Worm (Caenorhabditis elegans) whole organism, young adult: ENCODE measurements around the gene Y45G5AM.3.

ENCODE experiments used
- C17E4.6 ChIP-seq: fragments of 200-800 bp; sonication (Bioruptor generic); IDR thresholded peaks from 2 replicates; pipeline ENCODE4 v1.3.6; 2022; ENCODE audit warnings: missing genetic modification reagents, missing genetic modification characterization, missing compliant biosample characterization
- F23B12.7 ChIP-seq: sonication (generic microtip); optimal IDR thresholded peaks from 2 replicates; lab custom pipeline; 2017; ENCODE audit warnings: missing genetic modification characterization, mild to moderate bottlenecking, missing compliant biosample characterization, antibody characterized with exemption, moderate library complexity; ENCODE audit not compliant: insufficient read depth
- F55B11.4 ChIP-seq: sonication (generic microtip); optimal IDR thresholded peaks from 2 replicates; lab custom pipeline; 2016; ENCODE audit warnings: missing compliant biosample characterization, missing genetic modification characterization, borderline replicate concordance; ENCODE audit not compliant: insufficient read depth
- F57A8.1 ChIP-seq: fragments of 200-800 bp; sonication (Bioruptor generic); optimal IDR thresholded peaks from 2 replicates; lab custom pipeline; 2018; ENCODE audit warnings: mild to moderate bottlenecking, missing genetic modification characterization, moderate library complexity, missing compliant biosample characterization
- K11D2.4 ChIP-seq: fragments of 200-800 bp; sonication (Bioruptor generic); IDR thresholded peaks from 2 replicates; pipeline ENCODE4 v1.3.6; 2022; ENCODE audit warnings: missing genetic modification reagents, missing genetic modification characterization, missing compliant biosample characterization
- K12H6.12 ChIP-seq: fragments of 200-800 bp; sonication (Bioruptor generic); optimal IDR thresholded peaks from 2 replicates; lab custom pipeline; 2018; ENCODE audit warnings: mild to moderate bottlenecking, missing genetic modification characterization, missing compliant biosample characterization
- Y95B8A.8 ChIP-seq: fragments of 200-800 bp; sonication (Bioruptor generic); IDR thresholded peaks from 2 replicates; pipeline ENCODE4 v1.3.6; 2022; ENCODE audit warnings: missing genetic modification reagents, missing genetic modification characterization, missing compliant biosample characterization
- ama-1 ChIP-seq, 3 experiments: fragments of 150-350 bp in 1 of 3; sonication (generic microtip) in 2 of 3; optimal IDR thresholded peaks; 2 replicates each; lab custom pipeline; 2014 to 2018; ENCODE audit warnings: missing biosample characterization in 2 of 3, missing genetic modification characterization in 2 of 3, missing genetic modification reagents in 2 of 3
- aptf-2 ChIP-seq: fragments of 200-800 bp; sonication (Bioruptor generic); conservative IDR thresholded peaks from 2 replicates; pipeline ENCODE4 v1.3.6; 2022; ENCODE audit warnings: missing genetic modification reagents, missing genetic modification characterization, missing compliant biosample characterization
- atf-7 ChIP-seq: sonication (generic microtip); optimal IDR thresholded peaks from 2 replicates; lab custom pipeline; 2017; ENCODE audit warnings: mild to moderate bottlenecking, missing genetic modification characterization, missing compliant biosample characterization
- attf-3 ChIP-seq: fragments of 200-800 bp; sonication (Bioruptor generic); conservative IDR thresholded peaks from 2 replicates; pipeline ENCODE4 v1.3.6; 2022; ENCODE audit warnings: missing genetic modification reagents, missing genetic modification characterization, missing compliant biosample characterization
- bed-2 ChIP-seq: fragments of 200-800 bp; sonication (Bioruptor generic); IDR thresholded peaks from 2 replicates; pipeline ENCODE4 v1.3.6; 2022; ENCODE audit warnings: missing genetic modification reagents, missing genetic modification characterization, missing compliant biosample characterization
- ccch-3 ChIP-seq: fragments of 200-800 bp; sonication (Bioruptor generic); optimal IDR thresholded peaks from 2 replicates; lab custom pipeline; 2018; ENCODE audit warnings: mild to moderate bottlenecking, missing genetic modification characterization, missing compliant biosample characterization
- ceh-58 ChIP-seq: fragments of 200-800 bp; sonication (Bioruptor generic); IDR thresholded peaks from 2 replicates; pipeline ENCODE4 v1.3.6; 2022; ENCODE audit warnings: missing genetic modification characterization, missing compliant biosample characterization
- ceh-79 ChIP-seq: sonication (generic microtip); optimal IDR thresholded peaks from 2 replicates; lab custom pipeline; 2017; ENCODE audit warnings: mild to moderate bottlenecking, missing genetic modification characterization, missing compliant biosample characterization
- chd-7 ChIP-seq: sonication (generic microtip); optimal IDR thresholded peaks from 2 replicates; lab custom pipeline; 2016; ENCODE audit warnings: mild to moderate bottlenecking, missing genetic modification characterization, moderate library complexity, missing compliant biosample characterization
- dox-1 ChIP-seq: fragments of 200-800 bp; sonication (Bioruptor generic); IDR thresholded peaks from 2 replicates; pipeline ENCODE4 v1.3.6; 2022; ENCODE audit warnings: missing genetic modification reagents, missing genetic modification characterization, missing compliant biosample characterization
- egrh-3 ChIP-seq: fragments of 200-800 bp; sonication (Bioruptor generic); IDR thresholded peaks from 2 replicates; pipeline ENCODE4 v1.3.6; 2022; ENCODE audit warnings: missing genetic modification reagents, missing genetic modification characterization, missing compliant biosample characterization
- hlh-26 ChIP-seq: fragments of 200-800 bp; sonication (Bioruptor generic); conservative IDR thresholded peaks from 2 replicates; pipeline ENCODE4 v1.3.6; 2022; ENCODE audit warnings: missing genetic modification reagents, missing genetic modification characterization, missing compliant biosample characterization
- let-526 ChIP-seq: fragments of 200-800 bp; sonication (Bioruptor generic); IDR thresholded peaks from 2 replicates; pipeline ENCODE4 v1.3.6; 2022; ENCODE audit warnings: missing genetic modification reagents, missing genetic modification characterization, missing compliant biosample characterization
- lin-26 ChIP-seq: fragments of 200-800 bp; sonication (Bioruptor generic); IDR thresholded peaks from 2 replicates; pipeline ENCODE4 v1.3.6; 2022; ENCODE audit warnings: missing genetic modification reagents, missing genetic modification characterization, missing compliant biosample characterization
- lin-35 ChIP-seq, 3 experiments: fragments of 150-350 bp in 2 of 3; sonication (generic microtip) in 1 of 3; optimal IDR thresholded peaks; 2 replicates each; lab custom pipeline; 2014 to 2018; ENCODE audit warnings: missing biosample characterization in 3 of 3, missing genetic modification characterization in 3 of 3, missing genetic modification reagents in 3 of 3
- lin-40 ChIP-seq: sonication (generic microtip); optimal IDR thresholded peaks from 2 replicates; lab custom pipeline; 2016; ENCODE audit warnings: missing genetic modification characterization, mild to moderate bottlenecking, missing compliant biosample characterization, missing genotype, missing genetic modification reagents
- lir-1 ChIP-seq: fragments of 200-800 bp; sonication (Bioruptor generic); conservative IDR thresholded peaks from 2 replicates; pipeline ENCODE4 v1.3.6; 2022; ENCODE audit warnings: missing genetic modification reagents, missing genetic modification characterization, missing compliant biosample characterization
- lsl-1 ChIP-seq: fragments of 200-800 bp; sonication (Bioruptor generic); optimal IDR thresholded peaks from 2 replicates; lab custom pipeline; 2018; ENCODE audit warnings: mild to moderate bottlenecking, missing genetic modification characterization, moderate library complexity, missing compliant biosample characterization
- lsy-27 ChIP-seq: sonication (generic microtip); optimal IDR thresholded peaks from 2 replicates; lab custom pipeline; 2017; ENCODE audit warnings: missing genetic modification characterization, mild to moderate bottlenecking, missing compliant biosample characterization, antibody characterized with exemption, missing genotype, borderline replicate concordance; ENCODE audit not compliant: insufficient read depth
- madf-10 ChIP-seq: sonication (generic microtip); optimal IDR thresholded peaks from 2 replicates; lab custom pipeline; 2016; ENCODE audit warnings: mild to moderate bottlenecking, missing genetic modification characterization, missing compliant biosample characterization
- madf-3 ChIP-seq: fragments of 200-800 bp; sonication (Bioruptor generic); IDR thresholded peaks from 2 replicates; pipeline ENCODE4 v1.3.6; 2022; ENCODE audit warnings: missing genetic modification reagents, missing genetic modification characterization, missing compliant biosample characterization
- madf-8 ChIP-seq: fragments of 200-800 bp; sonication (Bioruptor generic); conservative IDR thresholded peaks from 2 replicates; pipeline ENCODE4 v1.3.6; 2022; ENCODE audit warnings: missing genetic modification reagents, missing genetic modification characterization, missing compliant biosample characterization
- nfya-2 ChIP-seq: fragments of 200-800 bp; sonication (Bioruptor generic); IDR thresholded peaks from 2 replicates; pipeline ENCODE4 v1.3.6; 2022; ENCODE audit warnings: missing genetic modification reagents, missing genetic modification characterization, missing compliant biosample characterization
- nfyb-1 ChIP-seq: fragments of 200-800 bp; sonication (Bioruptor generic); IDR thresholded peaks from 2 replicates; pipeline ENCODE4 v1.3.6; 2022; ENCODE audit warnings: missing genetic modification reagents, missing genetic modification characterization, missing compliant biosample characterization
- nhr-120 ChIP-seq: fragments of 200-800 bp; sonication (Bioruptor generic); IDR thresholded peaks from 2 replicates; pipeline ENCODE4 v1.3.6; 2022; ENCODE audit warnings: missing genetic modification characterization, missing compliant biosample characterization
- nhr-80 ChIP-seq: sonication (generic microtip); optimal IDR thresholded peaks from 2 replicates; lab custom pipeline; 2016; ENCODE audit warnings: missing genetic modification characterization, missing compliant biosample characterization
- nhr-90 ChIP-seq: sonication (generic microtip); optimal IDR thresholded peaks from 2 replicates; lab custom pipeline; 2016; ENCODE audit warnings: missing genotype, mild to moderate bottlenecking, missing genetic modification characterization, missing compliant biosample characterization
- repo-1 ChIP-seq: sonication (generic microtip); optimal IDR thresholded peaks from 2 replicates; lab custom pipeline; 2017; ENCODE audit warnings: mild to moderate bottlenecking, missing genetic modification characterization, missing compliant biosample characterization
- snpc-3.4 ChIP-seq: sonication (generic microtip); optimal IDR thresholded peaks from 2 replicates; lab custom pipeline; 2017; ENCODE audit warnings: missing genetic modification characterization, mild to moderate bottlenecking, missing compliant biosample characterization, antibody characterized with exemption, moderate library complexity, missing genotype, missing genetic modification reagents
- somi-1 ChIP-seq: fragments of 200-800 bp; sonication (Bioruptor generic); optimal IDR thresholded peaks from 2 replicates; lab custom pipeline; 2018; ENCODE audit warnings: mild to moderate bottlenecking, missing genetic modification characterization, missing compliant biosample characterization
- sptf-2 ChIP-seq: fragments of 200-800 bp; sonication (Bioruptor generic); optimal IDR thresholded peaks from 2 replicates; lab custom pipeline; 2018; ENCODE audit warnings: mild to moderate bottlenecking, missing genetic modification characterization, missing compliant biosample characterization
- tbp1 ChIP-seq: fragments of 200-800 bp; sonication (Bioruptor generic); optimal IDR thresholded peaks from 2 replicates; lab custom pipeline; 2018; ENCODE audit warnings: mild to moderate bottlenecking, missing genetic modification characterization, missing compliant biosample characterization
- tlf-1 ChIP-seq: fragments of 200-800 bp; sonication (Bioruptor generic); optimal IDR thresholded peaks from 2 replicates; lab custom pipeline; 2018; ENCODE audit warnings: mild to moderate bottlenecking, missing genetic modification characterization, missing compliant biosample characterization
- unc-130 ChIP-seq: sonication (generic microtip); optimal IDR thresholded peaks from 2 replicates; lab custom pipeline; 2016; ENCODE audit warnings: missing genetic modification reagents, missing genetic modification characterization, missing compliant biosample characterization
- unc-62 ChIP-seq: fragments of 150-350 bp; optimal IDR thresholded peaks from 2 replicates; lab custom pipeline; 2014; ENCODE audit warnings: missing biosample characterization, missing genetic modification reagents, missing genetic modification characterization
- xnd-1 ChIP-seq: sonication (generic microtip); optimal IDR thresholded peaks from 2 replicates; lab custom pipeline; 2016; ENCODE audit warnings: missing genotype, missing genetic modification reagents, missing genetic modification characterization, missing compliant biosample characterization
- zim-3 ChIP-seq: sonication (generic microtip); optimal IDR thresholded peaks from 2 replicates; lab custom pipeline; 2017; ENCODE audit warnings: mild to moderate bottlenecking, missing genetic modification characterization, moderate library complexity, missing compliant biosample characterization
- ztf-26 ChIP-seq: sonication (generic microtip); optimal IDR thresholded peaks from 2 replicates; lab custom pipeline; 2017; ENCODE audit warnings: missing genetic modification characterization, missing compliant biosample characterization
- ztf-3 ChIP-seq: fragments of 200-800 bp; sonication (Bioruptor generic); optimal IDR thresholded peaks from 2 replicates; lab custom pipeline; 2018; ENCODE audit warnings: mild to moderate bottlenecking, missing genetic modification characterization, missing compliant biosample characterization
- ztf-6 ChIP-seq: fragments of 200-800 bp; sonication (Bioruptor generic); IDR thresholded peaks from 2 replicates; pipeline ENCODE4 v1.3.6; 2022; ENCODE audit warnings: missing genetic modification reagents, missing genetic modification characterization, missing compliant biosample characterization

The Y45G5AM.3 gene

DNA sequence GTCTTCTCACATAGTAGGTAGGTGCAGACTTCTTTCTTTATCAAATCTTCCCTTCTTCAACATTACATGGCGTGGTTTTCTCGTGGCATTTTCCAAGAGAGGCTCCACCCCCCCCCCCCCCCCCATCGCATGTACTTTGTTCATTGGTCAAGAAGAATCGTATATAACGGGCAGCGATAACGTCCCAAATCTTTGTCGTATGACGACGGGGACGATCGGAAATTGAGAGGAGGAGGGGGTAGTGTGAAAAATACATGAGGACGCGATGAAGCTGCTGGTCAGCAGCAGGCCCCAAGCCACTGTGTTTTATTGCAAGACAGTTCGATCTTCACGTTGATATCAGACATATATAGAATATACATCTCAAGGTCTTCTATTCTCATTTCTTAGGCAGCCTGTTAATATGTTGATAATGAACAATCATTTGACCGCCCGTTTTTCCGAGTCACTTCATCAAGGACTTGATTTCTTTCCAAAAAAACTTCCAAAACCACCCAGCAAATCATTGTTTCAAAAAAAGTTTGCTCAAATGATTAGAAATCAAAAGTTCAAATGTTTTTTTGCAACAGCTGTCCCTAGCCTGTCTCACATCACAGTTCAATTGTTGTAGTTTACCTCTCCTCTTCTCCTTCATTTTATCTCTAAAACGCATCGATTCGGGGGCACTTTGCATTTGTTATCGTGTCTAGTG, 22.2 kb downstream of the Y45G5AM.3 start:
- TF ChIP-seq chd-7 (tag; lab: Kevin White, UChicago) (peak; percentile 7), F55B11.4 (tag; lab: Kevin White, UChicago) (no peak), attf-3 (GFP tag; lab: Robert Waterston, UW) (no peak), ztf-26 (tag; lab: Kevin White, UChicago) (peak; percentile 61), dox-1 (no peak), ama-1 (optimal IDR thresholded peaks at IDR 0.05; lab: Kevin White, UChicago) (peak; percentile 15), ama-1 (GFP tag; optimal IDR thresholded peaks at IDR 0.05; lab: Kevin White, UChicago) (no peak), egrh-3 (GFP tag; lab: Robert Waterston, UW) (peak; percentile 92), K11D2.4 (GFP tag; lab: Robert Waterston, UW) (0 out of 2 replicates have a peak, but pooled peaks have one; percentile 30), xnd-1 (tag; lab: Kevin White, UChicago) (no peak), F23B12.7 (tag; lab: Kevin White, UChicago) (no peak), C17E4.6 (GFP tag; lab: Robert Waterston, UW) (no peak), nhr-90 (no peak), madf-8 (GFP tag; lab: Robert Waterston, UW) (no peak), bed-2 (GFP tag; lab: Robert Waterston, UW) (no peak), F57A8.1 (GFP tag; lab: Kevin White, UChicago) (no peak), ztf-3 (no peak), ztf-6 (no peak), K12H6.12 (no peak), lin-40 (tag; lab: Kevin White, UChicago) (no peak), ceh-58 (GFP tag; lab: Robert Waterston, UW) (no peak), unc-62 (GFP tag; lab: Kevin White, UChicago) (no peak), lin-35 (GFP tag; optimal IDR thresholded peaks at IDR 0.05; lab: Kevin White, UChicago) (peak in 1 of 3 experiments; percentile 17), lsy-27 (tag; lab: Kevin White, UChicago) (no peak), atf-7 (tag; lab: Kevin White, UChicago) (peak; percentile 2), unc-130 (GFP tag; lab: Kevin White, UChicago) (no peak), lin-26 (GFP tag; lab: Robert Waterston, UW) (peak; percentile 50; the same call in 1 of the 2 replicates), tlf-1 (GFP tag; lab: Kevin White, UChicago) (no peak), nhr-80 (tag; lab: Kevin White, UChicago) (peak; percentile 42), hlh-26 (GFP tag; lab: Robert Waterston, UW) (no peak), sptf-2 (no peak), nfya-2 (GFP tag; lab: Robert Waterston, UW) (no peak), lsl-1 (GFP tag; lab: Kevin White, UChicago) (no peak), zim-3 (tag; lab: Kevin White, UChicago) (no peak), lir-1 (no peak), snpc-3.4 (tag; lab: Kevin White, UChicago) (no peak), ccch-3 (GFP tag; lab: Kevin White, UChicago) (no peak), repo-1 (tag; lab: Kevin White, UChicago) (no peak), madf-3 (GFP tag; lab: Robert Waterston, UW) (no peak), somi-1 (GFP tag; lab: Kevin White, UChicago) (peak; percentile 26), Y95B8A.8 (GFP tag; lab: Robert Waterston, UW) (no peak), madf-10 (tag; lab: Kevin White, UChicago) (no peak), aptf-2 (GFP tag; lab: Robert Waterston, UW) (no peak), let-526 (GFP tag; lab: Robert Waterston, UW) (0 out of 2 replicates have a peak, but pooled peaks have one; percentile 19), nhr-120 (GFP tag; lab: Robert Waterston, UW) (no peak), tbp1 (GFP tag; lab: Kevin White, UChicago) (peak; percentile 36), ceh-79 (tag; lab: Kevin White, UChicago) (peak; percentile 42), nfyb-1 (GFP tag; lab: Robert Waterston, UW) (peak; percentile 78)
